Fruit fly (Drosophila melanogaster): Measurements from ENCODE around the gene CG32640.

CG32640 gene

DNA sequence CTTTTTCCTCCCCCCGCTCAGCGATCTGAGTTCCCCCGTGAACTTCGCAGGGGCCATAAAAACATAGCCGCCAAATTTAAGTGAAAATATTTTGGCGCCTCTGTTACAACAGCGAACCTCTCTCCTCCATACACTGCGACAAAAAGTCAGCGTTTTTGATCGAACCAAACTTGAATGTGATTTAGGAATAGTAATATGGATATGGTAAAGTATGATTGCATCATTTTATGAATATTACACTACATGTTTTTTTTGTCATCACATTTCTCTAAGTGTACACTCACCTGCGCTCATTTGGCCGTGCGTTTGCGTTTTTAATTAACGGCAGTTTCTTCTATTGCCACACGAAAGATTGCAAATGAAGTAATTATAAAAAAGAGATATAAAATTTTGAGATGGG lies 42.1 kb upstream of the CG32640 start (continued):
- TF ChIP-seq gfzf (GFP tag; optimal IDR thresholded peaks at IDR 0.05) (no peak), CG32772 (GFP tag; IDR thresholded peaks at IDR 0.05) (0 out of 2 replicates have a peak, but pooled peaks have one; percentile 35), mirr (GFP tag; optimal IDR thresholded peaks at IDR 0.05) (no peak), yki (optimal IDR thresholded peaks at IDR 0.05) (no peak), Sox102F (GFP tag; optimal IDR thresholded peaks at IDR 0.05) (peak; percentile 85), CG8281 (tag; optimal IDR thresholded peaks at IDR 0.05) (peak; percentile 19), GATAe (GFP tag; conservative IDR thresholded peaks at IDR 0.05) (no peak), dimm (GFP tag; IDR thresholded peaks at IDR 0.05) (0 out of 2 replicates have a peak, but pooled peaks have one; percentile 10), jigr1 (GFP tag; IDR thresholded peaks at IDR 0.05) (no peak), sd (tag; optimal IDR thresholded peaks at IDR 0.05) (no peak), Atf3 (GFP tag; optimal IDR thresholded peaks at IDR 0.05) (peak; percentile 36), CG7556 (GFP tag; optimal IDR thresholded peaks at IDR 0.05) (peak; percentile 38), stwl (tag; optimal IDR thresholded peaks at IDR 0.05) (no peak), CG14441 (GFP tag; IDR thresholded peaks at IDR 0.05) (peak; percentile 53), CG4854 (GFP tag; optimal IDR thresholded peaks at IDR 0.05) (peak; percentile 31), exex (tag; optimal IDR thresholded peaks at IDR 0.05) (no peak), D19A (tag; optimal IDR thresholded peaks at IDR 0.05) (peak; percentile 28), Jarid2 (GFP tag; optimal IDR thresholded peaks at IDR 0.05) (no peak), dm (GFP tag; optimal IDR thresholded peaks at IDR 0.05) (no peak), CG33557 (GFP tag; optimal IDR thresholded peaks at IDR 0.05) (no peak), CG11560 (tag; IDR thresholded peaks at IDR 0.05) (no peak), C15 (GFP tag; IDR thresholded peaks at IDR 0.05) (no peak), Dp (GFP tag; optimal IDR thresholded peaks at IDR 0.05) (no peak), luna (GFP tag; optimal IDR thresholded peaks at IDR 0.05) (no peak), CG14710 (tag; optimal IDR thresholded peaks at IDR 0.05) (peak; percentile 24), CG9797 (GFP tag; optimal IDR thresholded peaks at IDR 0.05) (no peak), chn (GFP tag; optimal IDR thresholded peaks at IDR 0.05) (peak; percentile 25), sens (GFP tag) (peak; percentile 90), E2f1 (GFP tag; IDR thresholded peaks at IDR 0.05) (peak; percentile 51; the same call in 1 of the 2 replicates), mam (GFP tag; optimal IDR thresholded peaks at IDR 0.05) (peak; percentile 52), NC2α (GFP tag; optimal IDR thresholded peaks at IDR 0.05) (no peak), Camta (GFP tag; optimal IDR thresholded peaks at IDR 0.05) (peak; percentile 25), danr (GFP tag; IDR thresholded peaks at IDR 0.05) (peak; percentile 31; the same call in 1 of the 2 replicates), CG7839 (tag; optimal IDR thresholded peaks at IDR 0.05) (peak; percentile 62), ap (GFP tag; IDR thresholded peaks at IDR 0.05) (peak; percentile 29; the same call in 1 of the 2 replicates), CG1647 (GFP tag; optimal IDR thresholded peaks at IDR 0.05) (no peak), CG1529 (GFP tag; optimal IDR thresholded peaks at IDR 0.05) (peak; percentile 39), CG3847 (GFP tag; IDR thresholded peaks at IDR 0.05) (no peak), br (optimal IDR thresholded peaks at IDR 0.05) (no peak), Sry-β (GFP tag; optimal IDR thresholded peaks at IDR 0.05) (no peak), CG1832 (GFP tag; optimal IDR thresholded peaks at IDR 0.05) (no peak), Ets97D (GFP tag; optimal IDR thresholded peaks at IDR 0.05) (no peak), hb (GFP tag; IDR thresholded peaks at IDR 0.05; ENCODE audit: partially characterized antibody) (no peak), fd96Cb (tag; optimal IDR thresholded peaks at IDR 0.05) (peak; percentile 68), Dip2 (GFP tag; IDR thresholded peaks at IDR 0.05) (no peak), CG34422 (GFP tag; IDR thresholded peaks at IDR 0.05) (peak; percentile 53; the same call in 2 of the 3 replicates), Hr3 (GFP tag; optimal IDR thresholded peaks at IDR 0.05) (peak; percentile 51), lola (GFP tag; optimal IDR thresholded peaks at IDR 0.05) (no peak), CG12659 (GFP tag; optimal IDR thresholded peaks at IDR 0.05) (peak; percentile 33), CG13894 (tag; optimal IDR thresholded peaks at IDR 0.05) (no peak), tna (GFP tag; IDR thresholded peaks at IDR 0.05; ENCODE audit: partially characterized antibody) (no peak), CG11456 (GFP tag; IDR thresholded peaks at IDR 0.05) (peak; percentile 64; the same call in 2 of the 3 replicates)

All from whole organism, embryonic.